Worm (Caenorhabditis elegans): ENCODE results near the gene D1054.19.

DNA sequence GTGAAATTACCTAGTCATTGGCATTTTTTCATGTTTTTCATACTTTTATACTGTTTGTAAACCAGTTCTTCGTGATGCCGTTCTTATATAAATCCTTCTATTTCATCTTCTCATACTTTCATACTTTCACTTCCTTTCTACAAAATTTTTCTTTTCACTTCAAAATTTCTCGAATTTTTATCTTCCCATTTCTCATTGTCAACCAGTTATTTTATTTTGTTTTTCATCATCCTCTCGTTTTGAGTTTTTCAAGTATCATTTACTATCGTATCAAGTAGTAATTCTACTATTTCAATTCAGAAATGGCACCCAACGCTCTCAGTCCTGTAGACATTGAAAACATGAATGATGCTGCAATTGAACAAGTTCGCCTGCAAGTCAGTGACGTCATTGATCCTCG lies 36.9 kb upstream of the D1054.19 start, which contains the start of gene F28H7.8:
- TF ChIP-seq ama-1 (optimal IDR thresholded peaks at IDR 0.05) (no peak), crh-2 (tag; optimal IDR thresholded peaks at IDR 0.05) (no peak), unc-55 (GFP tag; optimal IDR thresholded peaks at IDR 0.05) (no peak), lin-13 (GFP tag; optimal IDR thresholded peaks at IDR 0.05) (no peak), ceh-16 (tag; optimal IDR thresholded peaks at IDR 0.05) (no peak), skn-1 (tag; optimal IDR thresholded peaks at IDR 0.05) (no peak), fos-1 (tag; optimal IDR thresholded peaks at IDR 0.05) (no peak)

Measured in whole organism, L2 larva.